Fruit fly (Drosophila melanogaster): ENCODE data around the gene CG12170.
A peak's percentile ranks its signal among the peaks of the same experiment; 100 is the strongest.

Gene CG12170

dm6 chr3R:5622985-5623630 lies 13.9 kb upstream of the CG12170 start (continued):
- TF ChIP-seq br (optimal IDR thresholded peaks at IDR 0.05) (no peak), CG7963 (GFP tag; IDR thresholded peaks at IDR 0.05; ENCODE audit: partially characterized antibody) (no peak), pb (GFP tag; optimal IDR thresholded peaks at IDR 0.05) (peak; percentile 72), jigr1 (GFP tag; IDR thresholded peaks at IDR 0.05) (no peak), ind (GFP tag; optimal IDR thresholded peaks at IDR 0.05) (no peak), CG6813 (GFP tag; optimal IDR thresholded peaks at IDR 0.05) (peak; percentile 91), mld (GFP tag; IDR thresholded peaks at IDR 0.05; ENCODE audit: partially characterized antibody) (no peak), dmrt11E (tag; optimal IDR thresholded peaks at IDR 0.05) (peak; percentile 64), dysf (GFP tag; IDR thresholded peaks at IDR 0.05) (no peak), scrt (GFP tag; optimal IDR thresholded peaks at IDR 0.05) (peak; percentile 90), CG10431 (GFP tag; optimal IDR thresholded peaks at IDR 0.05) (peak; percentile 96), Chrac-16 (GFP tag; optimal IDR thresholded peaks at IDR 0.05) (peak; percentile 38), chinmo (GFP tag; IDR thresholded peaks at IDR 0.05; ENCODE audit: partially characterized antibody) (no peak), prd (optimal IDR thresholded peaks at IDR 0.05) (no peak), prd (GFP tag; IDR thresholded peaks at IDR 0.05) (no peak), CG32767 (GFP tag; IDR thresholded peaks at IDR 0.05) (no peak), CG3163 (GFP tag; optimal IDR thresholded peaks at IDR 0.05) (peak; percentile 64), CG13624 (GFP tag; optimal IDR thresholded peaks at IDR 0.05) (peak; percentile 28), row (GFP tag; IDR thresholded peaks at IDR 0.05) (no peak), sd (tag; optimal IDR thresholded peaks at IDR 0.05) (peak; percentile 48), ab (GFP tag; optimal IDR thresholded peaks at IDR 0.05) (no peak), CG5245 (GFP tag; optimal IDR thresholded peaks at IDR 0.05) (peak; percentile 72), C15 (GFP tag; IDR thresholded peaks at IDR 0.05) (no peak), Xrp1 (GFP tag; IDR thresholded peaks at IDR 0.05) (no peak), CG15011 (GFP tag; optimal IDR thresholded peaks at IDR 0.05) (peak; percentile 64), CG31388 (GFP tag; optimal IDR thresholded peaks at IDR 0.05) (peak; percentile 40), bowl (GFP tag; IDR thresholded peaks at IDR 0.05) (no peak), Meics (GFP tag; optimal IDR thresholded peaks at IDR 0.05) (peak; percentile 78), CG6175 (GFP tag; IDR thresholded peaks at IDR 0.05) (no peak), CG16863 (GFP tag; optimal IDR thresholded peaks at IDR 0.05) (peak; percentile 71), CG4282 (GFP tag; optimal IDR thresholded peaks at IDR 0.05) (peak; percentile 22), sisA (GFP tag; IDR thresholded peaks at IDR 0.05) (no peak), CG10274 (GFP tag; optimal IDR thresholded peaks at IDR 0.05) (peak; percentile 11), CG4820 (GFP tag; optimal IDR thresholded peaks at IDR 0.05) (peak; percentile 37), D19A (tag; optimal IDR thresholded peaks at IDR 0.05) (peak; percentile 62), Camta (GFP tag; optimal IDR thresholded peaks at IDR 0.05) (peak; percentile 79), E2f2 (GFP tag; IDR thresholded peaks at IDR 0.05) (no peak), Bdp1 (GFP tag; optimal IDR thresholded peaks at IDR 0.05) (peak; percentile 65), CG4424 (GFP tag; optimal IDR thresholded peaks at IDR 0.05) (peak; percentile 61), jing (GFP tag; optimal IDR thresholded peaks at IDR 0.05) (no peak), Sin3A (optimal IDR thresholded peaks at IDR 0.05) (no peak), Sry-β (GFP tag; optimal IDR thresholded peaks at IDR 0.05) (peak; percentile 65), CTCF (GFP tag; optimal IDR thresholded peaks at IDR 0.05) (peak; percentile 45), CG17328 (GFP tag; IDR thresholded peaks at IDR 0.05) (no peak), CG3281 (GFP tag; optimal IDR thresholded peaks at IDR 0.05) (peak; percentile 78), HmgD (GFP tag; optimal IDR thresholded peaks at IDR 0.05) (peak; percentile 47), fd102C (GFP tag; optimal IDR thresholded peaks at IDR 0.05) (peak; percentile 83), CG31365 (tag; optimal IDR thresholded peaks at IDR 0.05) (peak; percentile 69), esg (GFP tag; conservative IDR thresholded peaks at IDR 0.05) (no peak), CG17385 (GFP tag; optimal IDR thresholded peaks at IDR 0.05) (peak; percentile 71), insv (GFP tag; optimal IDR thresholded peaks at IDR 0.05) (peak in 1 of 2 experiments; percentile 82), Doc2 (GFP tag; IDR thresholded peaks at IDR 0.05) (no peak), CG4404 (GFP tag; IDR thresholded peaks at IDR 0.05) (no peak)
